Fruit fly (Drosophila melanogaster): ENCODE measurements around the gene CG6753.

The CG6753 gene

DNA sequence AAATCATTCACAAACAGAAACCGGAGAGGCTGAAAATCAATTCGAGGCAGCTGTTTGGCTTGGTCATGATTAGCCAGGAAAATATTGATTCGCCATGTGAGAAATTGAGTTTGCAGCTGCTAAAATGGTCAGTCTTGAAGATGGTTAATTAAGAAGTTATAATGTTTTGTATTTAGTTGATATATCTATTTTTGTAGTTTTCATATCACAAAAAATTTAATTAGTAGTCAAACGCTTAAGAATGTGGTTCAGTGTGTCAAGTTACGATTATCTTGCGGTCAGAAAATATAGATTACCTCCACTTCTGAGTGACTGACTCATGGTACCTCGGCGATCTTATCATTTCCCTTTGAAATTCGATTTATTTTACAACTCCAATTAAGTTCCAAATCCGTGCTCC, 4.6 kb upstream of the CG6753 start:
- no peak for TF ChIP-seq rn (GFP tag; IDR thresholded peaks at IDR 0.05)
- TF ChIP-seq CG8301 (tag; optimal IDR thresholded peaks at IDR 0.05): no peak
- no peak for TF ChIP-seq CG17806 (tag; optimal IDR thresholded peaks at IDR 0.05)
- no peak for TF ChIP-seq Snoo (tag; optimal IDR thresholded peaks at IDR 0.05)
- TF ChIP-seq CG13204 (GFP tag; optimal IDR thresholded peaks at IDR 0.05): no peak
- no peak for TF ChIP-seq CG15710 (tag; optimal IDR thresholded peaks at IDR 0.05)
- no peak for TF ChIP-seq D1 (tag; optimal IDR thresholded peaks at IDR 0.05)
- TF ChIP-seq CG12605 (GFP tag; IDR thresholded peaks at IDR 0.05): no peak
- TF ChIP-seq CG4496 (GFP tag; IDR thresholded peaks at IDR 0.05): no peak
- TF ChIP-seq CG32121 (GFP tag; IDR thresholded peaks at IDR 0.05): no peak
- no peak for TF ChIP-seq Pif1B (GFP tag; optimal IDR thresholded peaks at IDR 0.05)

- TF ChIP-seq CG12605 (GFP tag; IDR thresholded peaks at IDR 0.05): no peak
- TF ChIP-seq CG15710 (tag; optimal IDR thresholded peaks at IDR 0.05): no peak
- TF ChIP-seq CG17806 (tag; optimal IDR thresholded peaks at IDR 0.05): no peak
- TF ChIP-seq rn (GFP tag; IDR thresholded peaks at IDR 0.05): no peak
- TF ChIP-seq CG10348 (GFP tag; IDR thresholded peaks at IDR 0.05): no peak
- no peak for TF ChIP-seq CG9948 (tag; optimal IDR thresholded peaks at IDR 0.05)
- TF ChIP-seq D1 (tag; optimal IDR thresholded peaks at IDR 0.05): no peak
These were observed 3.6 kb upstream of the CG6753 start for dm6 chr3R:12645771-12646317.

DNA sequence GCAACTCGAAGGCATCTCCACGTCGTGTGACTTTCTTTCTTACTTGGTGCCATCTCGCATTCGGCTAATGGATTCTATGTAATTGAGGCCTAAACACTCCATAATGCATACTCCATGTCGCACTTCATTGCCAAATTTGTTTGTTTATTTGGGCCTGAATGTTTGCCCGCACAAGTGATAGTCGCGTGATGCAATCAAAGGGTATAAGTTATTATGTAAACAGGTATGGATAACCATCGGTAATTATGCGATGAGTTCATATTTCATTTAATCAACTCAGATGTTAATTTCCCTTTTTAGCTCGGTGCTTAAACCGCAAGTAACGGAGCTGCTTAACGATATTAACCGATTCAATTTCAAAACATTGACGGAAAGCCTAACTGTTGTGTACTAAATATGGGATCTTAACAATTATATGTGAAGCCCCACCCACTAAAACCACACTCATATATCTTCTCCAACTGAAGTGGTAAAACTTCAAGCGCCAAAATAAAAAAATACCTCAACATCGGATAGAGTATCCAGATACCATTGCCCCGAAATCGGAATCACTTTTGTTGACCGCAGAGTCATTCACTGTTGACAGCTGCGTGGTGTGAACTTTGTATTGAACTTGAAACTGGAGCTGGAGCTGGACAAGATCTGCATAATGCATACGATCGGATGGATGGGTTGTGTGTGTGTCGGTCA, 2.5 kb upstream of the CG6753 start:
- no peak for TF ChIP-seq CG32121 (GFP tag; IDR thresholded peaks at IDR 0.05)
- TF ChIP-seq Pif1B (GFP tag; optimal IDR thresholded peaks at IDR 0.05): no peak
- peak; percentile 9 for TF ChIP-seq CG8159 (tag; optimal IDR thresholded peaks at IDR 0.05)
- TF ChIP-seq fd96Ca (GFP tag; IDR thresholded peaks at IDR 0.05): no peak
- no peak for TF ChIP-seq CG9948 (tag; optimal IDR thresholded peaks at IDR 0.05)
- peak; percentile 27 for TF ChIP-seq Pif1A (GFP tag; optimal IDR thresholded peaks at IDR 0.05)
- no peak for TF ChIP-seq CG13204 (GFP tag; optimal IDR thresholded peaks at IDR 0.05)
- TF ChIP-seq CG15710 (tag; optimal IDR thresholded peaks at IDR 0.05): no peak
- no peak for TF ChIP-seq rn (GFP tag; IDR thresholded peaks at IDR 0.05)
- TF ChIP-seq CG14655 (GFP tag; optimal IDR thresholded peaks at IDR 0.05): no peak
- TF ChIP-seq EcR (GFP tag; optimal IDR thresholded peaks at IDR 0.05): peak; percentile 61
- TF ChIP-seq CG4496 (GFP tag; IDR thresholded peaks at IDR 0.05): no peak
- no peak for TF ChIP-seq CG17806 (tag; optimal IDR thresholded peaks at IDR 0.05)
- no peak for TF ChIP-seq Snoo (tag; optimal IDR thresholded peaks at IDR 0.05)

- TF ChIP-seq CG34367 (tag; optimal IDR thresholded peaks at IDR 0.05) (no peak), rn (GFP tag; IDR thresholded peaks at IDR 0.05) (no peak), CG10348 (GFP tag; IDR thresholded peaks at IDR 0.05) (no peak)
These were observed 662 bp downstream of the CG6753 start for dm6 chr3R:12641620-12642019.

DNA sequence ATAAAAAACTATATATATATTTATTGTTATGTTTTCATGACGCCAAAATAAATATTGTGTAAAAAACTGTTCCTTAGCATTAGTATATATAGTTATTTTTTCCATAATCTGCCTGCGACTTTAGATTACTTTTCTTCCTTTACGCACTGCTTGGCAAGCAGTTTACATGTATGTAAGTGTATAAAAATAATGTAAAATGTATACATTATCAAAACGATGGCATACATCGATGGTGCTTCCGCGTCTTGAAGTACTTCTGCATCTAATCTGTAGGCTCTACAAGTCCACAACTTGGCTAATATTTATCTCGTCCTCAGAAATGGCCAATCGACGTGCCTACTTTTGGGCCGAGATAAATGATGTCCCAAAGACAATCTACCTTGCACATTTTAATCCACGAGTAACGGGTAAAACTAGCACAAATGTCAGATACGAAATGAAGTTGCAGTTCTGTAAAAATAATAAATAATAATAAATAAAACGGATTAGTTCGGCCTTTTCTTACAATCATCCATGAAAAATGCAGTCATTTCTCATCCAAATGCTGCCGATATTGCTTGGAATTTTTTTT, 4.2 kb downstream of the CG6753 start, which contains the start of gene CG11608:
TSS of gene CG11608 (plus strand) at position 521 of the 571 bp plus-strand sequence.
- no peak for TF ChIP-seq CG9948 (tag; optimal IDR thresholded peaks at IDR 0.05)
- no peak for TF ChIP-seq CG15710 (tag; optimal IDR thresholded peaks at IDR 0.05)
- TF ChIP-seq Snoo (tag; optimal IDR thresholded peaks at IDR 0.05): no peak
- TF ChIP-seq CG13204 (GFP tag; optimal IDR thresholded peaks at IDR 0.05): no peak
- TF ChIP-seq CG8159 (tag; optimal IDR thresholded peaks at IDR 0.05): no peak
- no peak for TF ChIP-seq fd96Ca (GFP tag; IDR thresholded peaks at IDR 0.05)
- TF ChIP-seq CG4496 (GFP tag; IDR thresholded peaks at IDR 0.05): no peak
- TF ChIP-seq CG10348 (GFP tag; IDR thresholded peaks at IDR 0.05): no peak
- TF ChIP-seq CG34367 (tag; optimal IDR thresholded peaks at IDR 0.05): no peak
- no peak for TF ChIP-seq Pif1B (GFP tag; optimal IDR thresholded peaks at IDR 0.05)
- TF ChIP-seq CG8301 (tag; optimal IDR thresholded peaks at IDR 0.05): no peak
- TF ChIP-seq D1 (tag; optimal IDR thresholded peaks at IDR 0.05): no peak
- no peak for TF ChIP-seq CG14655 (GFP tag; optimal IDR thresholded peaks at IDR 0.05)
- no peak for TF ChIP-seq Pif1A (GFP tag; optimal IDR thresholded peaks at IDR 0.05)
- no peak for TF ChIP-seq rn (GFP tag; IDR thresholded peaks at IDR 0.05)
- no peak for TF ChIP-seq CG32121 (GFP tag; IDR thresholded peaks at IDR 0.05)

DNA sequence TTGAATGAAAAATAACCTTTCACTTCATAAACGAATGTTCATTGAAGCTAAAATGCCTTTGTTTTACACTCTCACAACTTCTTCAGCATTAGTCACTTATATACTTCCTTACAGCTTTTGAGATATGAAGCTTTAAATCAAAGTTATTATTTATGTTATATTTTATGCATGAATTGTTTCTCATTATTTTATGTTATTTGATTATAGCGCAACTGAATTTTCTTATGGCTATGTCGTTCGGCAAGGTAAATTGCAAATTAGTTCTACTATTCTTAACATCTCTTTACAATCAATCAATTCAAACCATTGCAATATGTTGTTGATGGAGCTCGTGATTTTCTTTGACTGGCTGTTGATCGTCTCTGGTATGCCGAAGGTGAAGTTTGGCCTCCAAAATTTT, 6.0 kb downstream of the CG6753 start, which contains the start of gene CG11600:
TSS of gene CG11600 (plus strand) at position 301 of the 400 bp plus-strand sequence.
- TF ChIP-seq CG8159 (tag; optimal IDR thresholded peaks at IDR 0.05) (no peak), CG14655 (GFP tag; optimal IDR thresholded peaks at IDR 0.05) (no peak), CG8301 (tag; optimal IDR thresholded peaks at IDR 0.05) (no peak), CG34367 (tag; optimal IDR thresholded peaks at IDR 0.05) (no peak), CG10348 (GFP tag; IDR thresholded peaks at IDR 0.05) (no peak), CG9948 (tag; optimal IDR thresholded peaks at IDR 0.05) (no peak), CG4496 (GFP tag; IDR thresholded peaks at IDR 0.05) (no peak), gl (tag; optimal IDR thresholded peaks at IDR 0.05) (no peak), fd96Ca (GFP tag; IDR thresholded peaks at IDR 0.05) (no peak), EcR (GFP tag; optimal IDR thresholded peaks at IDR 0.05) (no peak), Pif1B (GFP tag; optimal IDR thresholded peaks at IDR 0.05) (no peak), CG17806 (tag; optimal IDR thresholded peaks at IDR 0.05) (no peak), D1 (tag; optimal IDR thresholded peaks at IDR 0.05) (no peak)
